Fruit fly (Drosophila melanogaster): ENCODE results near the gene CG31697.

The CG31697 gene

dm6 chr2L:19542268-19542773 is 7.1 kb downstream of the CG31697 start (continued):
- no peak for TF ChIP-seq sqz (GFP tag; optimal IDR thresholded peaks at IDR 0.05)
- peak; percentile 7 for TF ChIP-seq CG9797 (GFP tag; optimal IDR thresholded peaks at IDR 0.05)
- no peak for TF ChIP-seq CG6254 (GFP tag; optimal IDR thresholded peaks at IDR 0.05)
- TF ChIP-seq CG7372 (GFP tag; IDR thresholded peaks at IDR 0.05), result no peak
- TF ChIP-seq slbo (GFP tag; IDR thresholded peaks at IDR 0.05), result no peak
- no peak for TF ChIP-seq Ada2b (GFP tag; IDR thresholded peaks at IDR 0.05)
- peak; percentile 70 for TF ChIP-seq Myb (GFP tag; optimal IDR thresholded peaks at IDR 0.05)
- TF ChIP-seq CG1233 (GFP tag; optimal IDR thresholded peaks at IDR 0.05), result no peak
- no peak for TF ChIP-seq odd (GFP tag; optimal IDR thresholded peaks at IDR 0.05)
- peak; percentile 8; the same call in 1 of the 2 replicates for TF ChIP-seq onecut (GFP tag; IDR thresholded peaks at IDR 0.05)
- TF ChIP-seq CG18262 (tag; optimal IDR thresholded peaks at IDR 0.05), result no peak
- TF ChIP-seq CG2875 (GFP tag; optimal IDR thresholded peaks at IDR 0.05), result no peak
- TF ChIP-seq Taf1 (GFP tag; IDR thresholded peaks at IDR 0.05), result no peak
- no peak for TF ChIP-seq ham (GFP tag; IDR thresholded peaks at IDR 0.05)
- no peak for TF ChIP-seq CG32532 (GFP tag; IDR thresholded peaks at IDR 0.05)
- TF ChIP-seq YL-1 (GFP tag; optimal IDR thresholded peaks at IDR 0.05), result peak; percentile 78
- no peak for TF ChIP-seq CG1647 (GFP tag; optimal IDR thresholded peaks at IDR 0.05)
- TF ChIP-seq tup (GFP tag; optimal IDR thresholded peaks at IDR 0.05), result no peak
- TF ChIP-seq CG10431 (GFP tag; optimal IDR thresholded peaks at IDR 0.05), result no peak
- no peak for TF ChIP-seq kay (GFP tag; optimal IDR thresholded peaks at IDR 0.05)
- no peak for TF ChIP-seq CG7839 (tag; optimal IDR thresholded peaks at IDR 0.05)
- TF ChIP-seq CG17385 (GFP tag; optimal IDR thresholded peaks at IDR 0.05), result no peak
- TF ChIP-seq CG16779 (GFP tag; IDR thresholded peaks at IDR 0.05), result no peak
- TF ChIP-seq CG3995 (GFP tag; optimal IDR thresholded peaks at IDR 0.05), result peak; percentile 99
- TF ChIP-seq B-H1 (GFP tag; IDR thresholded peaks at IDR 0.05), result no peak
- no peak for TF ChIP-seq eyg (GFP tag; optimal IDR thresholded peaks at IDR 0.05)
- no peak for TF ChIP-seq D19B (GFP tag; optimal IDR thresholded peaks at IDR 0.05)
- TF ChIP-seq MESR4 (GFP tag; optimal IDR thresholded peaks at IDR 0.05), result peak; percentile 82
- peak; percentile 49 for TF ChIP-seq trem (tag; optimal IDR thresholded peaks at IDR 0.05)
- no peak for TF ChIP-seq emc (GFP tag; optimal IDR thresholded peaks at IDR 0.05)
- no peak for TF ChIP-seq unpg (GFP tag; optimal IDR thresholded peaks at IDR 0.05)
- TF ChIP-seq sim (GFP tag; IDR thresholded peaks at IDR 0.05), result no peak
- TF ChIP-seq grn (GFP tag; optimal IDR thresholded peaks at IDR 0.05), result peak; percentile 62
- TF ChIP-seq gt (GFP tag; IDR thresholded peaks at IDR 0.05), result no peak
- no peak for TF ChIP-seq ken (GFP tag; IDR thresholded peaks at IDR 0.05)
- no peak for TF ChIP-seq CG11456 (GFP tag; IDR thresholded peaks at IDR 0.05)
- no peak for TF ChIP-seq CG15479 (GFP tag; optimal IDR thresholded peaks at IDR 0.05)
- TF ChIP-seq CG16863 (GFP tag; optimal IDR thresholded peaks at IDR 0.05), result no peak
- no peak for TF ChIP-seq gcm (GFP tag; optimal IDR thresholded peaks at IDR 0.05)
- no peak for TF ChIP-seq sug (tag; optimal IDR thresholded peaks at IDR 0.05)
- no peak for TF ChIP-seq CG14014 (GFP tag; IDR thresholded peaks at IDR 0.05)
- TF ChIP-seq seq (GFP tag; IDR thresholded peaks at IDR 0.05), result no peak
- TF ChIP-seq CG17186 (GFP tag; optimal IDR thresholded peaks at IDR 0.05), result no peak
- TF ChIP-seq CG5953 (GFP tag; IDR thresholded peaks at IDR 0.05), result no peak
- TF ChIP-seq ind (GFP tag; optimal IDR thresholded peaks at IDR 0.05), result no peak
- TF ChIP-seq CG13624 (GFP tag; optimal IDR thresholded peaks at IDR 0.05), result peak; percentile 65
- TF ChIP-seq cas (GFP tag; IDR thresholded peaks at IDR 0.05), result no peak
- no peak for TF ChIP-seq gsb (GFP tag; IDR thresholded peaks at IDR 0.05)
- TF ChIP-seq CG18764 (GFP tag; optimal IDR thresholded peaks at IDR 0.05), result no peak
- TF ChIP-seq CG10959 (GFP tag; IDR thresholded peaks at IDR 0.05), result no peak
- TF ChIP-seq Dbx (GFP tag; IDR thresholded peaks at IDR 0.05), result no peak
- TF ChIP-seq CG4328 (GFP tag; optimal IDR thresholded peaks at IDR 0.05), result no peak
- TF ChIP-seq CG4404 (GFP tag; IDR thresholded peaks at IDR 0.05), result no peak

All from whole organism, embryonic.